Worm (Caenorhabditis elegans): ENCODE measurements around the gene C45B11.2.

ce11 chrV:11059180-11059579 lies 16.7 kb downstream of the C45B11.2 start, which contains the start of gene T04C12.1:
- no peak for TF ChIP-seq flt-1 (GFP tag; IDR thresholded peaks at IDR 0.05)
- TF ChIP-seq aly-1 (tag; optimal IDR thresholded peaks at IDR 0.05): no peak
- no peak for TF ChIP-seq F13C5.2 (tag; optimal IDR thresholded peaks at IDR 0.05)
- TF ChIP-seq ama-1 (optimal IDR thresholded peaks at IDR 0.05): no peak
- no peak for TF ChIP-seq ceh-13 (GFP tag; optimal IDR thresholded peaks at IDR 0.05)
- no peak for TF ChIP-seq scrt-1 (GFP tag; IDR thresholded peaks at IDR 0.05)

Data from whole organism, early embryonic.